Fruit fly (Drosophila melanogaster): ENCODE data around the gene CG34382.

- TF ChIP-seq pan (optimal IDR thresholded peaks at IDR 0.05), result no peak
- TF ChIP-seq h (GFP tag; optimal IDR thresholded peaks at IDR 0.05), result no peak
- TF ChIP-seq br (GFP tag; optimal IDR thresholded peaks at IDR 0.05), result no peak
- TF ChIP-seq Hr78 (GFP tag; optimal IDR thresholded peaks at IDR 0.05), result no peak
- TF ChIP-seq dl (GFP tag; optimal IDR thresholded peaks at IDR 0.05; ENCODE audit: insufficient read depth in 1 of 2, partially characterized antibody in 2 of 2), result no peak
These were observed 48.4 kb downstream of the CG34382 start for dm6 chr3L:9927169-9927568.
